Worm (Caenorhabditis elegans): ENCODE measurements around the gene hsp-12.2.
A peak's percentile ranks its signal among the peaks of the same experiment; 100 is the strongest.

DNA sequence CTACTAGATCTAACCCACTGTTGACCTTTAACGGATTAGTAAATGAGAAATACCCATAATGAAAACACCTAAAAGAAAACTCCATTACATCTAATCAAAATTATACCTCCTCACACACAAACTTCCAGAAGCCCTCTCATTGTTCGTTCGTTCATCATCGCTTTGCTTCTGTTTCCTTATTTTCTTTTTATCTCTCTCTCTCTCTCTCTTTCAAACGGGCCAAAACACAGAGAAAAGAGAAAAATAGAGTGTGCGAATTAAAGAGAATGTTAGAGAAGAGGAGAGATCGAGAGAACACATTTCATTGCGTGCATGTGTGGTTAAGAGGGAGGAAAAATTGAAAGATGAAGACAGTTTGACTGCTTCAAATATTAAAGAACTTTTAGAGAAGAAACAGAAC, 13.6 kb upstream of the hsp-12.2 start:
- TF ChIP-seq W03F9.2 (tag; optimal IDR thresholded peaks at IDR 0.05) (peak; percentile 14), him-1 (tag; optimal IDR thresholded peaks at IDR 0.05) (no peak)

Data from whole organism, L4/young adult.